Worm (Caenorhabditis elegans) whole organism, L3 larva: ENCODE data around the gene daf-36.
A peak's percentile ranks its signal among the peaks of the same experiment; 100 is the strongest.

ENCODE experiments used
- R02D3.7 ChIP-seq: fragments of 150-350 bp; optimal IDR thresholded peaks from 2 replicates; lab custom pipeline; 2014; ENCODE audit warnings: missing biosample characterization, missing genetic modification characterization
- ZK546.5 ChIP-seq: sonication (generic microtip); optimal IDR thresholded peaks from 2 replicates; lab custom pipeline; 2017; ENCODE audit warnings: missing biosample characterization, missing genetic modification characterization
- aly-2 ChIP-seq: fragments of 150-350 bp; optimal IDR thresholded peaks from 2 replicates; lab custom pipeline; 2014; ENCODE audit warnings: missing biosample characterization, missing genetic modification characterization
- ama-1 ChIP-seq: fragments of 150-350 bp; optimal IDR thresholded peaks from 2 replicates; lab custom pipeline; 2018
- ceh-82 ChIP-seq: fragments of 150-350 bp; optimal IDR thresholded peaks from 2 replicates; lab custom pipeline; 2014; ENCODE audit warnings: missing biosample characterization, missing genetic modification characterization
- daf-12 ChIP-seq: fragments of 150-350 bp; optimal IDR thresholded peaks from 2 replicates; lab custom pipeline; 2014; ENCODE audit warnings: missing biosample characterization, missing genetic modification reagents, missing genetic modification characterization
- egl-27 ChIP-seq: sonication (generic microtip); optimal IDR thresholded peaks from 4 replicates; lab custom pipeline; 2017; ENCODE audit warnings: missing biosample characterization, missing genetic modification reagents, missing genetic modification characterization
- egl-5 ChIP-seq: fragments of 150-350 bp; optimal IDR thresholded peaks from 2 replicates; lab custom pipeline; 2017; ENCODE audit warnings: missing biosample characterization, missing genetic modification reagents, missing genetic modification characterization, inconsistent platforms
- elt-1 ChIP-seq: fragments of 150-350 bp; optimal IDR thresholded peaks from 2 replicates; lab custom pipeline; 2014; ENCODE audit warnings: missing biosample characterization, missing genetic modification characterization
- elt-2 ChIP-seq: sonication (generic microtip); optimal IDR thresholded peaks from 2 replicates; lab custom pipeline; 2016; ENCODE audit warnings: missing genetic modification reagents, mild to moderate bottlenecking, missing genetic modification characterization, missing compliant biosample characterization
- elt-3 ChIP-seq, 3 experiments: fragments of 150-350 bp in 1 of 3; sonication (generic microtip) in 2 of 3; optimal IDR thresholded peaks; 2 replicates in 2 of 3; 4 replicates in 1 of 3; lab custom pipeline; 2014 to 2017; ENCODE audit warnings: missing biosample characterization in 3 of 3, missing genetic modification characterization in 3 of 3
- eor-1 ChIP-seq, 2 experiments: fragments of 150-350 bp; optimal IDR thresholded peaks; 2 replicates each; lab custom pipeline; 2014 to 2018; ENCODE audit warnings: missing biosample characterization in 2 of 2, missing genetic modification characterization in 2 of 2
- fkh-10 ChIP-seq: sonication (generic microtip); optimal IDR thresholded peaks from 2 replicates; lab custom pipeline; 2017; ENCODE audit warnings: missing biosample characterization, missing genetic modification reagents, missing genetic modification characterization
- fkh-2 ChIP-seq: fragments of 150-350 bp; optimal IDR thresholded peaks from 2 replicates; lab custom pipeline; 2014; ENCODE audit warnings: missing biosample characterization, missing genetic modification reagents, missing genetic modification characterization
- jun-1 ChIP-seq: fragments of 150-350 bp; optimal IDR thresholded peaks from 2 replicates; lab custom pipeline; 2014; ENCODE audit warnings: missing biosample characterization, missing genetic modification reagents, missing genetic modification characterization
- lin-15B ChIP-seq: fragments of 150-350 bp; optimal IDR thresholded peaks from 2 replicates; lab custom pipeline; 2014; ENCODE audit warnings: missing biosample characterization, missing genetic modification characterization
- lsy-12 ChIP-seq: sonication (generic microtip); optimal IDR thresholded peaks from 2 replicates; lab custom pipeline; 2016; ENCODE audit warnings: mild to moderate bottlenecking, missing genetic modification characterization, missing compliant biosample characterization
- mdl-1 ChIP-seq: fragments of 150-350 bp; optimal IDR thresholded peaks from 2 replicates; lab custom pipeline; 2014; ENCODE audit warnings: missing biosample characterization, missing genetic modification characterization
- mml-1 ChIP-seq: fragments of 150-350 bp; sonication (generic microtip); optimal IDR thresholded peaks from 3 replicates; lab custom pipeline; 2014; ENCODE audit warnings: missing biosample characterization, missing genetic modification characterization
- nhr-12 ChIP-seq: fragments of 150-350 bp; optimal IDR thresholded peaks from 2 replicates; lab custom pipeline; 2014; ENCODE audit warnings: missing biosample characterization, missing genetic modification characterization
- nhr-23 ChIP-seq: fragments of 150-350 bp; optimal IDR thresholded peaks from 2 replicates; lab custom pipeline; 2014; ENCODE audit warnings: missing biosample characterization, missing genetic modification reagents, missing genetic modification characterization
- nhr-25 ChIP-seq: sonication (generic microtip); optimal IDR thresholded peaks from 2 replicates; lab custom pipeline; 2017; ENCODE audit warnings: missing biosample characterization, missing genetic modification characterization
- nhr-28 ChIP-seq: fragments of 150-350 bp; optimal IDR thresholded peaks from 2 replicates; lab custom pipeline; 2014; ENCODE audit warnings: missing biosample characterization, missing genetic modification characterization
- nhr-43 ChIP-seq: sonication (generic microtip); optimal IDR thresholded peaks from 2 replicates; lab custom pipeline; 2016; ENCODE audit warnings: mild to moderate bottlenecking, missing genetic modification characterization, missing compliant biosample characterization; ENCODE audit not compliant: poor library complexity, severe bottlenecking
- nhr-76 ChIP-seq: fragments of 150-350 bp; sonication (generic microtip); optimal IDR thresholded peaks from 5 replicates; lab custom pipeline; 2014; ENCODE audit warnings: missing biosample characterization, missing genetic modification characterization
- nhr-77 ChIP-seq: fragments of 150-350 bp; optimal IDR thresholded peaks from 2 replicates; lab custom pipeline; 2014; ENCODE audit warnings: missing biosample characterization, missing genetic modification characterization
- pha-4 ChIP-seq: fragments of 150-350 bp; optimal IDR thresholded peaks from 2 replicates; lab custom pipeline; 2014; ENCODE audit warnings: missing biosample characterization, missing genetic modification reagents, missing genetic modification characterization
- pqm-1 ChIP-seq: fragments of 150-350 bp; optimal IDR thresholded peaks from 2 replicates; lab custom pipeline; 2017; ENCODE audit warnings: missing biosample characterization, missing genetic modification characterization, inconsistent platforms
- sea-2 ChIP-seq: fragments of 150-350 bp; sonication (generic microtip); optimal IDR thresholded peaks from 4 replicates; lab custom pipeline; 2014; ENCODE audit warnings: missing biosample characterization, missing genetic modification reagents, missing genetic modification characterization
- skn-1 ChIP-seq: fragments of 150-350 bp; optimal IDR thresholded peaks from 2 replicates; lab custom pipeline; 2014; ENCODE audit warnings: missing biosample characterization, missing genetic modification characterization
- snpc-4 ChIP-seq: fragments of 150-350 bp; optimal IDR thresholded peaks from 2 replicates; lab custom pipeline; 2014; ENCODE audit warnings: missing biosample characterization, missing genetic modification characterization
- tbx-2 ChIP-seq: sonication (generic microtip); optimal IDR thresholded peaks from 2 replicates; lab custom pipeline; 2016; ENCODE audit warnings: mild to moderate bottlenecking, missing genetic modification characterization, missing compliant biosample characterization
- unc-39 ChIP-seq: sonication (generic microtip); optimal IDR thresholded peaks from 4 replicates; lab custom pipeline; 2017; ENCODE audit warnings: missing biosample characterization, missing genetic modification characterization
- zag-1 ChIP-seq: fragments of 150-350 bp; optimal IDR thresholded peaks from 2 replicates; lab custom pipeline; 2014; ENCODE audit warnings: missing biosample characterization, missing genetic modification characterization
- ztf-11 ChIP-seq: fragments of 150-350 bp; optimal IDR thresholded peaks from 2 replicates; lab custom pipeline; 2014; ENCODE audit warnings: missing biosample characterization, missing genetic modification characterization
- ztf-4 ChIP-seq: fragments of 150-350 bp; optimal IDR thresholded peaks from 2 replicates; lab custom pipeline; 2014; ENCODE audit warnings: missing biosample characterization, missing genetic modification characterization

The daf-36 gene

DNA sequence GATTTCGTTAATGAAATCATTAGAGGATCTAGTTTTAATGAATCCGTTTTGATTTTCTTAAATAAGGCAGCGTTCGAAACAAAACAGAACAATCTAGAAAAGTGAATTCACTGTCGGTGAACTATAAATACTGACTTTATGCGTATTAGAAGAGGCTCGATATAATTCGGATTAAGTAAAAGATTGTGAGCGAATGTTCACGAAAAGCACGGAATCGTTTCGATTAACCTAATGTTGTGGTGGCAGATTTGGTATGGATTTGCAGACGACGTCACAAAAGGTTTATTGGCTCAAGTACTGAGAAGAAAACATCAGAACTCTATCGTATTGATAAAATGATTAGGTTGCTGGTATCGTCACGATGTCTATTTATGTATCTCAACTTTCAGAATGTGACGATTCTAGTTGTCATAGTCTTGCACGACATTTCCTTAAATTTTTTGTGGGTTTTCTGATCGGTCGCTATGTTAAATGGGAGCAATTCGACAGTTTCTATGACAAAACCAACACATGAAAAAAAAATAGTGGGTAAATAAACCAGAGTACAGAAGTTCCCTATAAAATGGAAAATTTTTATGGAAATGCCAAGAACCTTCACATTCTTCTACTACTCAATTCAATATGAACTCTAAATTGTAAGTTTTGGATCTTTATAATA lies 3.8 kb upstream of the daf-36 start, which contains the start of the genes pyt-1 and fipr-7:
pyt-1 (minus strand) TSS at position 101 of the 658 bp plus-strand sequence.
fipr-7 (plus strand) TSS at position 608 of the 658 bp plus-strand sequence.
- TF ChIP-seq nhr-43 (tag; lab: Kevin White, UChicago): no peak
- TF ChIP-seq daf-12: no peak
- TF ChIP-seq ama-1 (lab: Kevin White, UChicago): no peak
- no peak for TF ChIP-seq fkh-2
- TF ChIP-seq nhr-12: no peak
- TF ChIP-seq ztf-4: no peak
- no peak for TF ChIP-seq ZK546.5
- no peak for TF ChIP-seq pqm-1 (tag; lab: Kevin White, UChicago)
- TF ChIP-seq unc-39 (tag; lab: Kevin White, UChicago): no peak
- TF ChIP-seq eor-1 (tag; optimal IDR thresholded peaks at IDR 0.05; lab: Kevin White, UChicago): no peak
- no peak for TF ChIP-seq sea-2 (GFP tag; lab: Kevin White, UChicago)

DNA sequence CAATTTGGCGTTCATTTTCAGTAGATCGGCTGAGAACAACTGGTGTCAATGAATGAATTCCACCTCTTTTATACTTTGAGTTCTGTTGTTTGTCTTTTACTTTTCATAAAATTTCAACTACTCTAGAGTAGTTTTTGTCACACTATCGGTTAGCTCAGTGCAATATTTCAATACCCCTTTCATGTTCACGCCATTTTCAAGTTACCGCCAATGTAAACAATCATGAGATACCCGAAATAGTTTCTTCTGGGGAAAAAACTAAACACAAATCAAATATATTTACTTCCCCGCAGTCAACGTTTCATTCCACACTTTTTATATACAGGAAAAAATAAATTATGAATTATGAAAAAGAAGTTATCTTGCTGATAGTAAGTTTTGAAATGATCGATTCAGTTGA lies 2.9 kb upstream of the daf-36 start, which contains the start of gene fipr-4:
fipr-4 (minus strand) TSS at position 101 of the 400 bp plus-strand sequence.
- TF ChIP-seq ceh-82 (tag; lab: Kevin White, UChicago) (no peak), elt-3 (tag; optimal IDR thresholded peaks at IDR 0.05; lab: Kevin White, UChicago) (no peak), pha-4 (tag; lab: Kevin White, UChicago) (peak; percentile 42), jun-1 (tag; lab: Kevin White, UChicago) (no peak)
- TF ChIP-seq, all 47 proteins: peak for 1

DNA sequence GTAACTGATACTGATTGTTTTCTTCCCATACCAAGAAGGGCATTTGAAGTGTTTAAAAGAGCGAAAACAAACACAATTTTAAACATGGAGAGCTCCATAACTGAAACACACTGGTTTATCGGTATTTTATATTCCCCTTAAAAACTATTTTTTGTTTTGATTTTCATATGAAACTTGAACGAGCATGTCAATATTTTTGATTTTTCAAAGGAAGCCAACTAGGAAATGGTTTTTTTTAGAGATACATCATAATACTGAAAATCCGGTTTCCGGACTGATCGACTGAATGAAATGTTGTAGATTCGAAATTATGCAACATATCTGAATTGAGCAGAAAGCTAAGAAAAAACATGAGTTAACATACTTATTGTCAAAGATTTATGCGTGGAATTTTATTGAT lies 1.8 kb upstream of the daf-36 start, which contains the start of gene ttr-19:
ttr-19 (minus strand) TSS at position 101 of the 400 bp plus-strand sequence.
- no peak for TF ChIP-seq unc-39 (tag; lab: Kevin White, UChicago)
- no peak for TF ChIP-seq nhr-28 (tag; lab: Kevin White, UChicago)
- TF ChIP-seq nhr-77: no peak
- TF ChIP-seq zag-1 (tag; lab: Kevin White, UChicago): no peak
- no peak for TF ChIP-seq nhr-25 (tag; lab: Kevin White, UChicago)
- TF ChIP-seq mdl-1 (tag; lab: Kevin White, UChicago): no peak

DNA sequence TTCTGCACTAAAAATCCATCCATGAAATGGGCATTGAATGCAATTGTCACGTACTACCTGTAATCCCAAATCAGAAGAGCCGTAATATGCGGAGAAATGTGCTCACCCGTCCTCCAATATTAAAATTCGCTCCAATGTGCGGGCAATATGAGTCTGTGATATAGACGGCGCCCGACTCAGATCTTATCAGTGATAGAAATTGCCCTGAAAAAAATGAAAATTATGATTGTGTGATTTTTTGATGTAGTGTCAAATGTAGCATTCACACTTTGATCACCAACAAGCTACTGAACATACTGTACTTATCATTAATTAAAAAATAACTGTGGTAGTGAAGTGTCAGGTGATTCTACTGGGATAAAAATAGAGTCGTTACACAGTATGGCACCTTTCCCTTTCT lies 891 bp downstream of the daf-36 start:
- no peak for TF ChIP-seq skn-1
- TF ChIP-seq elt-2 (tag; lab: Kevin White, UChicago): peak; percentile 68
- TF ChIP-seq fkh-10 (GFP tag; lab: Kevin White, UChicago): no peak

DNA sequence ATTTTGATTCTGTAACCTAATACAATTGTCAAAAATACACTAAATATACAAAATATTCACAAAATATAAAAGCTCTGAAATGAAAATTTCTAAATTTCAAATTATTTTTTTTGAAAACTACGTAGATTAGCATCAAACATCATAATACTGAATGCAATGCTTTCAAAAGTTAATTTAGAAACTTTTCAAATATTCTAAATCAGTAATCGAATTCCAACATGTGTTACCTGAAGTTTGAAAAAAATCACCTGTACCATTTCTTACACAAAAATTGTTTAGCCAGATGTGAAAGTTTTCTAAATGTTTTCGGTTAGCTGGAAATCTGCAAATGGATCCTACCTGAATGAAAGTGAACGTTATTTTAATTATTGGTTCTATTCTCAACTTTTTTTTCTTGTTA lies 3.5 kb downstream of the daf-36 start, which contains the start of gene C12D8.20:
C12D8.20 (plus strand) TSS at position 301 of the 400 bp plus-strand sequence.
- TF ChIP-seq lin-15B (tag; lab: Kevin White, UChicago) (no peak), elt-1 (tag; lab: Kevin White, UChicago) (no peak), ZK546.5 (no peak), sea-2 (GFP tag; lab: Kevin White, UChicago) (no peak), nhr-76 (tag; lab: Kevin White, UChicago) (no peak), skn-1 (no peak), ama-1 (lab: Kevin White, UChicago) (no peak), snpc-4 (tag; lab: Kevin White, UChicago) (no peak), nhr-12 (no peak), mml-1 (no peak), nhr-25 (tag; lab: Kevin White, UChicago) (no peak), ztf-4 (no peak), elt-3 (tag; optimal IDR thresholded peaks at IDR 0.05; lab: Kevin White, UChicago) (no peak), daf-12 (no peak), nhr-77 (no peak), tbx-2 (tag; lab: Kevin White, UChicago) (no peak), ztf-11 (tag; lab: Kevin White, UChicago) (no peak), mdl-1 (tag; lab: Kevin White, UChicago) (no peak)

DNA sequence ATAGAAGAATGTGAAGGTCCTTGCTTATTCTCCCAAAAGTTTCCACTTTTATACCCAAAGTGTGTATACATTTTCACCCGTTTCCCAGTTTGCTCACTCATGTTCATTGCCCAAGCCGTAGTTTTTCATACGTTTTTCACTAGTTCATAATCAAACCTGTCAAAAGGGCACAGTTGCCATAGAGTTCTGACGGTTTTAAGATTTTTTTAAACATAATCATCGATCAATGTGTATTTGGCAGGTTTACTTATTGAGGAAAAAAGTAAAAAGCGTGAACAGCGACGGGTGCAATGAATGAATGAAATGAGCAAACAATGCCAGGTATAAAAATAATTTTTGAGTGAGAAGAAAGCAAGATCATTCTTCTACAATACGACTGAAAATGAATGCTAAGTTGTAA lies 4.2 kb downstream of the daf-36 start, which contains the start of the genes fipr-5 and fipr-9:
fipr-5 (minus strand) TSS at position 101 of the 400 bp plus-strand sequence.
fipr-9 (plus strand) TSS at position 346 of the 400 bp plus-strand sequence.
- no peak for TF ChIP-seq nhr-23 (tag; lab: Kevin White, UChicago)
- TF ChIP-seq pha-4 (tag; lab: Kevin White, UChicago): no peak
- TF ChIP-seq egl-27: no peak
- no peak for TF ChIP-seq sea-2 (GFP tag; lab: Kevin White, UChicago)
- TF ChIP-seq egl-5 (tag; lab: Kevin White, UChicago): no peak
- TF ChIP-seq R02D3.7: no peak
- TF ChIP-seq lsy-12 (tag; lab: Kevin White, UChicago): no peak
- no peak for TF ChIP-seq nhr-77
- no peak for TF ChIP-seq fkh-10 (GFP tag; lab: Kevin White, UChicago)
- no peak for TF ChIP-seq mdl-1 (tag; lab: Kevin White, UChicago)
- no peak for TF ChIP-seq aly-2 (tag; lab: Kevin White, UChicago)
- TF ChIP-seq elt-3 (tag; optimal IDR thresholded peaks at IDR 0.05; lab: Kevin White, UChicago): no peak
- TF ChIP-seq nhr-76 (tag; lab: Kevin White, UChicago): no peak
- TF ChIP-seq daf-12: no peak
- TF ChIP-seq tbx-2 (tag; lab: Kevin White, UChicago): no peak
- TF ChIP-seq elt-1 (tag; lab: Kevin White, UChicago): no peak
- TF ChIP-seq ceh-82 (tag; lab: Kevin White, UChicago): no peak
- no peak for TF ChIP-seq nhr-43 (tag; lab: Kevin White, UChicago)
- TF ChIP-seq ama-1 (lab: Kevin White, UChicago): no peak
